Worm (Caenorhabditis elegans) whole organism, young adult: ENCODE data around the gene F10G7.10.

ENCODE experiments used
- B0336.3 ChIP-seq: fragments of 200-800 bp; sonication (Bioruptor generic); IDR thresholded peaks from 2 replicates; pipeline ENCODE4 v1.3.6; 2022; ENCODE audit warnings: missing genetic modification characterization, missing compliant biosample characterization
- C17E4.6 ChIP-seq: fragments of 200-800 bp; sonication (Bioruptor generic); IDR thresholded peaks from 2 replicates; pipeline ENCODE4 v1.3.6; 2022; ENCODE audit warnings: missing genetic modification reagents, missing genetic modification characterization, missing compliant biosample characterization
- F39B2.1 ChIP-seq: fragments of 200-800 bp; sonication (Bioruptor generic); IDR thresholded peaks from 2 replicates; pipeline ENCODE4 v1.3.6; 2022; ENCODE audit warnings: missing genetic modification reagents, missing genetic modification characterization, missing compliant biosample characterization
- F49E8.2 ChIP-seq: sonication (generic microtip); optimal IDR thresholded peaks from 3 replicates; lab custom pipeline; 2017; ENCODE audit warnings: missing genetic modification characterization, mild to moderate bottlenecking, missing compliant biosample characterization, antibody characterized with exemption, moderate library complexity; ENCODE audit not compliant: insufficient read depth
- F52B5.7 ChIP-seq: sonication (generic microtip); optimal IDR thresholded peaks from 2 replicates; lab custom pipeline; 2016; ENCODE audit warnings: mild to moderate bottlenecking, missing genetic modification characterization, missing compliant biosample characterization
- F57A8.1 ChIP-seq: fragments of 200-800 bp; sonication (Bioruptor generic); optimal IDR thresholded peaks from 2 replicates; lab custom pipeline; 2018; ENCODE audit warnings: mild to moderate bottlenecking, missing genetic modification characterization, moderate library complexity, missing compliant biosample characterization
- K11D2.4 ChIP-seq: fragments of 200-800 bp; sonication (Bioruptor generic); IDR thresholded peaks from 2 replicates; pipeline ENCODE4 v1.3.6; 2022; ENCODE audit warnings: missing genetic modification reagents, missing genetic modification characterization, missing compliant biosample characterization
- K12H6.12 ChIP-seq: fragments of 200-800 bp; sonication (Bioruptor generic); optimal IDR thresholded peaks from 2 replicates; lab custom pipeline; 2018; ENCODE audit warnings: mild to moderate bottlenecking, missing genetic modification characterization, missing compliant biosample characterization
- T26A5.8 ChIP-seq: sonication (generic microtip); optimal IDR thresholded peaks from 2 replicates; lab custom pipeline; 2016; ENCODE audit warnings: missing genetic modification characterization, missing compliant biosample characterization
- Y53G8AR.9 ChIP-seq: fragments of 200-800 bp; sonication (Bioruptor generic); conservative IDR thresholded peaks from 2 replicates; pipeline ENCODE4 v1.3.6; 2022; ENCODE audit warnings: missing genetic modification reagents, missing genetic modification characterization, missing compliant biosample characterization
- Y79H2A.3 ChIP-seq: fragments of 200-800 bp; sonication (Bioruptor generic); conservative IDR thresholded peaks from 2 replicates; pipeline ENCODE4 v1.3.6; 2022; ENCODE audit warnings: missing genetic modification reagents, missing genetic modification characterization, missing compliant biosample characterization
- ama-1 ChIP-seq, 3 experiments: fragments of 150-350 bp in 1 of 3; sonication (generic microtip) in 2 of 3; optimal IDR thresholded peaks; 2 replicates each; lab custom pipeline; 2014 to 2018; ENCODE audit warnings: missing biosample characterization in 2 of 3, missing genetic modification characterization in 2 of 3, missing genetic modification reagents in 2 of 3
- athp-1 ChIP-seq: sonication (generic microtip); optimal IDR thresholded peaks from 2 replicates; lab custom pipeline; 2017; ENCODE audit warnings: mild to moderate bottlenecking, missing genetic modification characterization, missing compliant biosample characterization
- attf-3 ChIP-seq: fragments of 200-800 bp; sonication (Bioruptor generic); conservative IDR thresholded peaks from 2 replicates; pipeline ENCODE4 v1.3.6; 2022; ENCODE audit warnings: missing genetic modification reagents, missing genetic modification characterization, missing compliant biosample characterization
- attf-5 ChIP-seq: fragments of 200-800 bp; sonication (Bioruptor generic); optimal IDR thresholded peaks from 2 replicates; lab custom pipeline; 2018; ENCODE audit warnings: mild to moderate bottlenecking, missing genetic modification characterization, missing compliant biosample characterization
- ceh-100 ChIP-seq: fragments of 200-800 bp; sonication (Bioruptor generic); IDR thresholded peaks from 2 replicates; pipeline ENCODE4 v1.3.6; 2022; ENCODE audit warnings: missing genetic modification reagents, missing genetic modification characterization, missing compliant biosample characterization
- ekl-4 ChIP-seq: fragments of 200-800 bp; sonication (Bioruptor generic); IDR thresholded peaks from 2 replicates; pipeline ENCODE4 v1.3.6; 2022; ENCODE audit warnings: missing genetic modification reagents, missing genetic modification characterization, missing compliant biosample characterization
- fkh-3 ChIP-seq: sonication (generic microtip); optimal IDR thresholded peaks from 2 replicates; lab custom pipeline; 2016; ENCODE audit warnings: mild to moderate bottlenecking, missing genetic modification characterization, missing compliant biosample characterization
- him-1 ChIP-seq: sonication (generic microtip); optimal IDR thresholded peaks from 2 replicates; lab custom pipeline; 2016; ENCODE audit warnings: missing genotype, missing genetic modification reagents, missing genetic modification characterization, missing compliant biosample characterization
- hmg-1.2 ChIP-seq: fragments of 200-800 bp; sonication (Bioruptor generic); IDR thresholded peaks from 2 replicates; pipeline ENCODE4 v1.3.6; 2022; ENCODE audit warnings: missing genetic modification reagents, missing genetic modification characterization, missing compliant biosample characterization
- hrde-1 ChIP-seq: sonication (generic microtip); optimal IDR thresholded peaks from 2 replicates; lab custom pipeline; 2016; ENCODE audit warnings: missing genetic modification characterization, mild to moderate bottlenecking, missing compliant biosample characterization, moderate library complexity, missing genotype, missing genetic modification reagents, borderline replicate concordance
- hsf-1 ChIP-seq: fragments of 200-800 bp; sonication (Bioruptor generic); IDR thresholded peaks from 2 replicates; pipeline ENCODE4 v1.3.6; 2022; ENCODE audit warnings: missing genetic modification reagents, missing genetic modification characterization, missing compliant biosample characterization
- let-607 ChIP-seq, 2 experiments: fragments of 200-800 bp in 1 of 2; sonication (Bioruptor generic) in 1 of 2; sonication (generic microtip) in 1 of 2; optimal IDR thresholded peaks; 2 replicates each; lab custom pipeline; 2016 to 2018; ENCODE audit warnings: mild to moderate bottlenecking in 2 of 2, missing compliant biosample characterization in 2 of 2, missing genetic modification characterization in 2 of 2, moderate library complexity in 2 of 2, missing genotype in 1 of 2
- lin-54 ChIP-seq: fragments of 200-800 bp; sonication (Bioruptor generic); optimal IDR thresholded peaks from 2 replicates; lab custom pipeline; 2018; ENCODE audit warnings: mild to moderate bottlenecking, missing genetic modification characterization, missing compliant biosample characterization
- madf-6 ChIP-seq: fragments of 200-800 bp; sonication (Bioruptor generic); IDR thresholded peaks from 2 replicates; pipeline ENCODE4 v1.3.6; 2022; ENCODE audit warnings: missing genetic modification reagents, missing genetic modification characterization, missing compliant biosample characterization
- madf-8 ChIP-seq: fragments of 200-800 bp; sonication (Bioruptor generic); conservative IDR thresholded peaks from 2 replicates; pipeline ENCODE4 v1.3.6; 2022; ENCODE audit warnings: missing genetic modification reagents, missing genetic modification characterization, missing compliant biosample characterization
- mxl-1 ChIP-seq: sonication (generic microtip); optimal IDR thresholded peaks from 2 replicates; lab custom pipeline; 2016; ENCODE audit warnings: missing genetic modification characterization, missing compliant biosample characterization
- nfyb-1 ChIP-seq: fragments of 200-800 bp; sonication (Bioruptor generic); IDR thresholded peaks from 2 replicates; pipeline ENCODE4 v1.3.6; 2022; ENCODE audit warnings: missing genetic modification reagents, missing genetic modification characterization, missing compliant biosample characterization
- nhr-179 ChIP-seq: sonication (generic microtip); optimal IDR thresholded peaks from 2 replicates; lab custom pipeline; 2016; ENCODE audit warnings: mild to moderate bottlenecking, missing genetic modification characterization, missing compliant biosample characterization
- nhr-27 ChIP-seq: fragments of 200-800 bp; sonication (Bioruptor generic); optimal IDR thresholded peaks from 2 replicates; lab custom pipeline; 2018; ENCODE audit warnings: mild to moderate bottlenecking, missing genetic modification characterization, moderate library complexity, missing compliant biosample characterization
- nhr-80 ChIP-seq: sonication (generic microtip); optimal IDR thresholded peaks from 2 replicates; lab custom pipeline; 2016; ENCODE audit warnings: missing genetic modification characterization, missing compliant biosample characterization
- pbrm-1 ChIP-seq: fragments of 200-800 bp; sonication (Bioruptor generic); IDR thresholded peaks from 2 replicates; pipeline ENCODE4 v1.3.6; 2022; ENCODE audit warnings: missing genetic modification reagents, missing genetic modification characterization, missing compliant biosample characterization
- rcor-1 ChIP-seq: fragments of 200-800 bp; sonication (Bioruptor generic); IDR thresholded peaks from 2 replicates; pipeline ENCODE4 v1.3.6; 2022; ENCODE audit warnings: missing genetic modification reagents, missing genetic modification characterization, missing compliant biosample characterization
- snpc-4 ChIP-seq, 5 experiments: fragments of 150-350 bp in 1 of 5; sonication (generic microtip) in 4 of 5; optimal IDR thresholded peaks; 2 replicates each; lab custom pipeline; 2014 to 2018; ENCODE audit warnings: missing genetic modification characterization in 5 of 5, missing biosample characterization in 3 of 5, antibody characterized with exemption in 2 of 5, mild to moderate bottlenecking in 2 of 5, missing compliant biosample characterization in 2 of 5, missing genotype in 2 of 5, moderate library complexity in 2 of 5, missing genetic modification reagents in 1 of 5
- tbp1 ChIP-seq: fragments of 200-800 bp; sonication (Bioruptor generic); optimal IDR thresholded peaks from 2 replicates; lab custom pipeline; 2018; ENCODE audit warnings: mild to moderate bottlenecking, missing genetic modification characterization, missing compliant biosample characterization
- tbx-9 ChIP-seq: sonication (generic microtip); optimal IDR thresholded peaks from 2 replicates; lab custom pipeline; 2016; ENCODE audit warnings: borderline replicate concordance, missing genetic modification characterization, inconsistent platforms, missing compliant biosample characterization
- tlf-1 ChIP-seq: fragments of 200-800 bp; sonication (Bioruptor generic); optimal IDR thresholded peaks from 2 replicates; lab custom pipeline; 2018; ENCODE audit warnings: mild to moderate bottlenecking, missing genetic modification characterization, missing compliant biosample characterization
- xnd-1 ChIP-seq: sonication (generic microtip); optimal IDR thresholded peaks from 2 replicates; lab custom pipeline; 2016; ENCODE audit warnings: missing genotype, missing genetic modification reagents, missing genetic modification characterization, missing compliant biosample characterization
- ztf-18 ChIP-seq: sonication (generic microtip); optimal IDR thresholded peaks from 2 replicates; lab custom pipeline; 2016; ENCODE audit warnings: missing genotype, mild to moderate bottlenecking, missing genetic modification characterization, missing compliant biosample characterization

Gene F10G7.10

DNA sequence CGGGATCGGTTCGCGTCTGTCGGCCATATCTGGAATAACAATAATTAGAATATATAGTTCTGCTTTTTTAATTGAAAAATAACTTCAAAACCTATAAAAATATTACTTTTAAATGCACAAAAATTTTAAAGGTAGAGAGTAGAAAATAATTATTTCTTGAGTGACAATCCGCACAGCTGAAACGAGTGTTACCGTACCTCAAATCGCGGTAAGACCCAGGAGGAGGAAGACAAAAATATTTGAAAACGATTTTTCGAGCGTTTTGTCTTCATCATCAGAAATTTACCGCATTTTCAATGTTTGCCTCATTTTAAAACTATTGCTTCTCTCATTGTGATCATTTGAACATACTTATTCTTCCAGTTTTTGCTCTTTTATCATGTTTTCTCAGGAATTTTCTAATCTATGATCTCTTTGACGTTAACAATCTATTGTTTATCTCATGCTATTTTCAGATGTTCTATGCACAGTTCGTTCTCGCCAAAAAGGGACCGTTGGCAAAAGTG lies 27.7 kb downstream of the F10G7.10 start, which contains the start of the genes rpn-5 and scc-1 (continued):
- TF ChIP-seq ceh-100 (no peak; the same call in 1 of the 2 replicates), tlf-1 (GFP tag; lab: Kevin White, UChicago) (no peak), fkh-3 (tag; lab: Kevin White, UChicago) (no peak), attf-3 (no peak), ama-1 (optimal IDR thresholded peaks at IDR 0.05; lab: Kevin White, UChicago) (no peak), ama-1 (GFP tag; optimal IDR thresholded peaks at IDR 0.05; lab: Kevin White, UChicago) (no peak), nfyb-1 (GFP tag; lab: Robert Waterston, UW) (no peak), K12H6.12 (tag; lab: Kevin White, UChicago) (no peak), T26A5.8 (tag; lab: Kevin White, UChicago) (no peak), let-607 (tag; optimal IDR thresholded peaks at IDR 0.05; lab: Kevin White, UChicago) (peak in 1 of 2 experiments; percentile 4), tbx-9 (tag; lab: Kevin White, UChicago) (no peak), C17E4.6 (no peak)
- TF ChIP-seq, all 124 proteins: peak for 26

DNA sequence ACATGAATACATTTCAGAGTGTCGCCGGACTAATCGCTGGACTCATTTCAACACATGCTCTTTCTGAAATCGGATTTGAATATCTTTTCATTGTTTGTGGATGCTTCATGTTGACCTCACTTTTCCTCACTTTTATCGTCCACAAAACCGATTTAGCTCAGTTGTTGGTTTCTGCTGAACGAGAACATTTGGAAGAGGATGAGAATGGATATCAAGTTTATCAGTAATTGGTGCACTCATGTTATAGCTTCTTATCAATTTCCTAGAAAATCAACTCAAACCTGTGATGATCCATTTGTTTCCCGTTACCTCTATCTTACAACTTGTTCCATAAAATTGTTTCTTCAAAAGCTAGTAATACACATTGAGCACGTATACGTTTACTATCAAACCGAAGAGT lies 30.0 kb downstream of the F10G7.10 start:
- TF ChIP-seq ceh-100: no peak
- no peak for TF ChIP-seq K11D2.4
- TF ChIP-seq athp-1 (tag; lab: Kevin White, UChicago): peak; percentile 40
- 0 out of 2 replicates have a peak, but pooled peaks have one; percentile 61 for TF ChIP-seq Y53G8AR.9 (GFP tag; lab: Robert Waterston, UW)
- TF ChIP-seq hsf-1 (GFP tag; lab: Robert Waterston, UW): 0 out of 2 replicates have a peak, but pooled peaks have one; percentile 53
- peak; percentile 56; the same call in 1 of the 2 replicates for TF ChIP-seq ekl-4 (GFP tag; lab: Robert Waterston, UW)
- peak; percentile 8 for TF ChIP-seq tbp1 (GFP tag; lab: Kevin White, UChicago)
- TF ChIP-seq madf-8 (GFP tag; lab: Robert Waterston, UW): no peak; the same call in 1 of the 2 replicates
- TF ChIP-seq hrde-1: peak; percentile 86
- TF ChIP-seq xnd-1 (tag; lab: Kevin White, UChicago): peak; percentile 52
- no peak for TF ChIP-seq snpc-4 (GFP tag; optimal IDR thresholded peaks at IDR 0.05; lab: Kevin White, UChicago)
- peak in 1 of 4 experiments; percentile 45 for TF ChIP-seq snpc-4 (tag; optimal IDR thresholded peaks at IDR 0.05; lab: Kevin White, UChicago)
- peak; percentile 56 for TF ChIP-seq nhr-27 (tag; lab: Kevin White, UChicago)
- no peak for TF ChIP-seq nhr-179 (tag; lab: Kevin White, UChicago)
- no peak for TF ChIP-seq ztf-18
- 0 out of 2 replicates have a peak, but pooled peaks have one; percentile 28 for TF ChIP-seq rcor-1 (GFP tag; lab: Robert Waterston, UW)
- no peak for TF ChIP-seq mxl-1 (tag; lab: Kevin White, UChicago)
- 0 out of 2 replicates have a peak, but pooled peaks have one; percentile 22 for TF ChIP-seq pbrm-1 (GFP tag; lab: Robert Waterston, UW)
- TF ChIP-seq B0336.3 (GFP tag; lab: Robert Waterston, UW): peak; percentile 65
- TF ChIP-seq F49E8.2 (tag; lab: Kevin White, UChicago): peak; percentile 56
- peak; percentile 69 for TF ChIP-seq madf-6 (GFP tag; lab: Robert Waterston, UW)
- peak; percentile 51; the same call in 1 of the 2 replicates for TF ChIP-seq F39B2.1 (GFP tag; lab: Robert Waterston, UW)

DNA sequence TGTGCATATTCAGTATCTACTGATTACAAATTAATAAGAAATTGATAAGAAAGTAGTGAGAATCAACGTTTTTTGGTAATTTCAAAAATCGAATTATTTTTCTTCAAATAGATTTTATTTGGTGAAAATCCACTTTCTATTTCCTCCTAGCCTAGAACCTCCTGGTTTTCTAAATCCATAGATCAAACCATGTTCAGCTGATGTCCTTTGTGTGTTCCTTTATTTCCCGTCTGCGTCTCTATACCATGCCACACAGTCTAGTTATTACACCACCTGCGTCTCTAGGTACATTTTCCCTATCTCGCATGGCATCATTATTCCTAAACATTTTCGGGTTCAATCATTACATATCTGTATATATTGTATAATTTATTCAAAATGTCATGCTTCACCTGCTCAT lies 32.9 kb downstream of the F10G7.10 start, which contains the start of gene F10G7.5:
Gene F10G7.5 (plus strand): TSS at position 286 of the 400 bp plus-strand sequence.
- TF ChIP-seq hmg-1.2 (GFP tag; lab: Robert Waterston, UW): peak; percentile 93
- TF ChIP-seq him-1 (tag; lab: Kevin White, UChicago): no peak
- TF ChIP-seq F52B5.7: no peak
- no peak for TF ChIP-seq Y79H2A.3
- peak; percentile 4 for TF ChIP-seq attf-5 (GFP tag; lab: Kevin White, UChicago)
- peak; percentile 1 for TF ChIP-seq nhr-80 (tag; lab: Kevin White, UChicago)
- TF ChIP-seq lin-54 (GFP tag; lab: Kevin White, UChicago): no peak
- no peak for TF ChIP-seq B0336.3 (GFP tag; lab: Robert Waterston, UW)
- TF ChIP-seq hsf-1 (GFP tag; lab: Robert Waterston, UW): no peak
- no peak for TF ChIP-seq F57A8.1 (GFP tag; lab: Kevin White, UChicago)
